Worm (Caenorhabditis elegans) whole organism, L3 larva: ENCODE results near the gene R107.2.

Experiments used
- fkh-10 ChIP-seq: sonication (generic microtip); optimal IDR thresholded peaks from 2 replicates; lab custom pipeline; 2017; ENCODE audit warnings: missing biosample characterization, missing genetic modification reagents, missing genetic modification characterization
- mml-1 ChIP-seq: fragments of 150-350 bp; sonication (generic microtip); optimal IDR thresholded peaks from 3 replicates; lab custom pipeline; 2014; ENCODE audit warnings: missing biosample characterization, missing genetic modification characterization
- nhr-11 ChIP-seq: fragments of 150-350 bp; optimal IDR thresholded peaks from 2 replicates; lab custom pipeline; 2014; ENCODE audit warnings: missing biosample characterization, missing genetic modification characterization
- nhr-25 ChIP-seq: sonication (generic microtip); optimal IDR thresholded peaks from 2 replicates; lab custom pipeline; 2017; ENCODE audit warnings: missing biosample characterization, missing genetic modification characterization
- sea-2 ChIP-seq: fragments of 150-350 bp; sonication (generic microtip); optimal IDR thresholded peaks from 4 replicates; lab custom pipeline; 2014; ENCODE audit warnings: missing biosample characterization, missing genetic modification reagents, missing genetic modification characterization
- snpc-4 ChIP-seq: fragments of 150-350 bp; optimal IDR thresholded peaks from 2 replicates; lab custom pipeline; 2014; ENCODE audit warnings: missing biosample characterization, missing genetic modification characterization

DNA sequence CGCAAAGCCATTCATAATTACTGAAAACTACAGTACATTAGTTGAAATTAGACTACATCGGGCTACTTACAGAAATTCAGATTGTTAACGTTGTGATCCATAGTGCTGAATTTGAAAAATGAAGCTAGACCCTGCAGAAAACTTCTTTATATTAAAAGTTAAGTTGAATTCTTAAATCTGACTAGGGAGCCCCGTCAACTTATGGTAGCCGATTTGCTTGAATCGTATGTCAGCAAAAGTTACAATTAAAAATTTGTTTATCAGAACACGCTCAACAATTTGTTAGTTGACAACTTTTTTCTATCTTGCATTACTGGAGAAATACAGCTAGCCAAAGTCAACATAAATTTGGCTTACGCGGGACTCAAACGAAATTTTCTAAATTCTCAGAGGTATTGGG, 23.2 kb downstream of the R107.2 start, which contains the start of gene F59B2.14:
- TF ChIP-seq nhr-25 (tag; lab: Kevin White, UChicago): no peak
- no peak for TF ChIP-seq nhr-11 (tag; lab: Kevin White, UChicago)
- TF ChIP-seq fkh-10: no peak
- TF ChIP-seq sea-2 (GFP tag; lab: Kevin White, UChicago): no peak
- TF ChIP-seq snpc-4 (tag; lab: Kevin White, UChicago): no peak
- TF ChIP-seq mml-1: no peak
